Worm (Caenorhabditis elegans): ENCODE data around the gene nhr-72.

nhr-72 gene

DNA sequence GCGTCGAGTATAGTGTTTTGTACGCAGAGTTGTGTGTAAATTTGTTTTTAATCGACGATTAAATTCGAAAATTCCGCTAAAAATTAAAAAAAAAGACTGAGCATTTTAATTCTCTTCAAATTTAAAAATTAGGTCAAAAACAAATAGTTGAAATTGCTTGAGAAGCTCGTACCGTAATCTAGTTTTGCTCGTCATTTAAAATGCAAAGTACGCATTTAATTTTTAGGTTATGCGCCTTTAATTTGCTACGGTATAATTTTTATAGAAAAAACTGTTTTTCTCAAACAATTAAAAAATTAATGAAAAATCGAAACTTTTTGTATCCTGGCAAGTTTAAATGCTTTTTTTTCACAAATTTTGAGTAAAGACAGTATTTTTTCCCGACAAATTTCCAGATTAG lies 41.9 kb downstream of the nhr-72 start:
- TF ChIP-seq spr-1 (tag; optimal IDR thresholded peaks at IDR 0.05) (no peak), arid-1 (GFP tag; conservative IDR thresholded peaks at IDR 0.05) (no peak), lin-38 (GFP tag; IDR thresholded peaks at IDR 0.05) (0 out of 2 replicates have a peak, but pooled peaks have one; percentile 12), snpc-1.2 (GFP tag; IDR thresholded peaks at IDR 0.05) (no peak), tra-1 (GFP tag; IDR thresholded peaks at IDR 0.05) (no peak), ZK337.2 (GFP tag; IDR thresholded peaks at IDR 0.05) (no peak), nhr-237 (tag; optimal IDR thresholded peaks at IDR 0.05) (no peak), F10B5.3 (tag; optimal IDR thresholded peaks at IDR 0.05) (no peak), daf-12 (tag; optimal IDR thresholded peaks at IDR 0.05) (no peak), spr-3 (GFP tag; optimal IDR thresholded peaks at IDR 0.05) (no peak), F49E8.2 (tag; optimal IDR thresholded peaks at IDR 0.05; ENCODE audit: borderline replicate concordance) (peak; percentile 56), lin-29 (GFP tag; IDR thresholded peaks at IDR 0.05) (no peak), hif-1 (tag; optimal IDR thresholded peaks at IDR 0.05) (no peak)

DNA sequence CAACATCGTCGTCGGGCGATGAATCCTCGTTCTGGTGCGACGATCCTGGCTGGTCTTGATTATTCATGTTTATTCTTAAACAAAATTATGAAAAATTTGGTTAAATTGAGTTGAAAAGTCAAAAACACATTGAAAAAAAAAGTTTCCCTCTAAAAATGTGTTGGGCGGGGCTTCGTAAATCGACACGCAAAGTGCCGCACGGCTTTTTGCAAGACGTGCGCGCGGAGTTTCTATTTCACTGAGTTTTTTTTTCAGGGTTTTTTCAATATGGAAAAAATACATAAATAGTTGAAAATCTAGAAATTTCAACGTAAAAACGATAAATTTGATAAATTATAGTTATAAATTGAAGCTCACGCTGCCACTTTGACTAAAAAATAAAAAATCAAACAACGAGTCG lies 42.5 kb downstream of the nhr-72 start, which contains the start of gene F54D10.5:
Gene F54D10.5, minus strand, starts transcription at position 74 of the 400 bp plus-strand sequence.
- TF ChIP-seq mxl-3 (GFP tag; optimal IDR thresholded peaks at IDR 0.05): no peak
- no peak for TF ChIP-seq zag-1 (tag; optimal IDR thresholded peaks at IDR 0.05)
- no peak for TF ChIP-seq jun-1 (tag; optimal IDR thresholded peaks at IDR 0.05)
- TF ChIP-seq lin-38 (GFP tag; IDR thresholded peaks at IDR 0.05): no peak
- peak; percentile 91 for TF ChIP-seq mes-2 (tag; optimal IDR thresholded peaks at IDR 0.05; ENCODE audit: poor library complexity, severe bottlenecking)
- TF ChIP-seq lir-3 (tag; optimal IDR thresholded peaks at IDR 0.05): no peak
- no peak for TF ChIP-seq mep-1 (tag; optimal IDR thresholded peaks at IDR 0.05)
- TF ChIP-seq lim-7 (GFP tag; IDR thresholded peaks at IDR 0.05): no peak
- TF ChIP-seq fos-1 (tag; optimal IDR thresholded peaks at IDR 0.05): peak; percentile 7
- no peak for TF ChIP-seq zfp-3 (GFP tag; conservative IDR thresholded peaks at IDR 0.05)
- no peak for TF ChIP-seq F10B5.3 (tag; optimal IDR thresholded peaks at IDR 0.05)
- TF ChIP-seq nhr-42 (GFP tag; IDR thresholded peaks at IDR 0.05): no peak
- no peak for TF ChIP-seq daf-8 (GFP tag; IDR thresholded peaks at IDR 0.05)
- TF ChIP-seq ceh-20 (GFP tag; IDR thresholded peaks at IDR 0.05): no peak
- no peak for TF ChIP-seq sdz-12 (GFP tag; optimal IDR thresholded peaks at IDR 0.05)
- peak in 1 of 2 experiments; percentile 18 for TF ChIP-seq hif-1 (tag; optimal IDR thresholded peaks at IDR 0.05)
- peak in 1 of 2 experiments; percentile 12 for TF ChIP-seq mdl-1 (tag; optimal IDR thresholded peaks at IDR 0.05)
- TF ChIP-seq hmg-1.1 (GFP tag; IDR thresholded peaks at IDR 0.05): peak; percentile 51; the same call in 1 of the 2 replicates
- no peak for TF ChIP-seq mxl-2 (GFP tag; conservative IDR thresholded peaks at IDR 0.05)
- TF ChIP-seq duxl-1 (tag; optimal IDR thresholded peaks at IDR 0.05; ENCODE audit: poor library complexity): peak; percentile 84
- no peak for TF ChIP-seq dmd-8 (GFP tag; IDR thresholded peaks at IDR 0.05)
- TF ChIP-seq saeg-2 (GFP tag; IDR thresholded peaks at IDR 0.05): no peak
- TF ChIP-seq F26F4.8 (GFP tag; conservative IDR thresholded peaks at IDR 0.05): no peak
- peak; percentile 12 for TF ChIP-seq nhr-77 (tag; optimal IDR thresholded peaks at IDR 0.05)
- TF ChIP-seq nhr-6 (tag; optimal IDR thresholded peaks at IDR 0.05): peak; percentile 46
- TF ChIP-seq nhr-76 (tag; optimal IDR thresholded peaks at IDR 0.05): no peak
- peak; percentile 63 for TF ChIP-seq T26A8.4 (GFP tag; IDR thresholded peaks at IDR 0.05)
- no peak for TF ChIP-seq ceh-32 (tag; optimal IDR thresholded peaks at IDR 0.05; ENCODE audit: poor library complexity)
- no peak for TF ChIP-seq snpc-4 (tag; optimal IDR thresholded peaks at IDR 0.05)
- TF ChIP-seq set-16 (GFP tag; IDR thresholded peaks at IDR 0.05): no peak
- no peak for TF ChIP-seq egl-43 (GFP tag; IDR thresholded peaks at IDR 0.05)
- no peak for TF ChIP-seq Y75B8A.6 (GFP tag; IDR thresholded peaks at IDR 0.05)
- no peak for TF ChIP-seq arid-1 (GFP tag; conservative IDR thresholded peaks at IDR 0.05)
- TF ChIP-seq lin-39 (tag; optimal IDR thresholded peaks at IDR 0.05): no peak
- peak; percentile 63 for TF ChIP-seq rbr-2 (tag; optimal IDR thresholded peaks at IDR 0.05)
- no peak for TF ChIP-seq php-3 (GFP tag; IDR thresholded peaks at IDR 0.05)
- no peak for TF ChIP-seq gei-8 (GFP tag; optimal IDR thresholded peaks at IDR 0.05)
- no peak for TF ChIP-seq ZK546.5 (tag; optimal IDR thresholded peaks at IDR 0.05)
- no peak for TF ChIP-seq nhr-41 (GFP tag; IDR thresholded peaks at IDR 0.05)
- TF ChIP-seq Y105C5A.15 (GFP tag; IDR thresholded peaks at IDR 0.05): no peak
